Worm (Caenorhabditis elegans) whole organism, L2 larva: ENCODE measurements around the gene tmc-1.

Experiments
- Y55F3AM.14 ChIP-seq: fragments of 200-800 bp; sonication (Bioruptor generic); optimal IDR thresholded peaks from 2 replicates; lab custom pipeline; 2018; ENCODE audit warnings: mild to moderate bottlenecking, missing genetic modification characterization, missing compliant biosample characterization
- ZK546.5 ChIP-seq: sonication (generic microtip); optimal IDR thresholded peaks from 2 replicates; lab custom pipeline; 2017; ENCODE audit warnings: missing biosample characterization, missing genetic modification characterization
- alr-1 ChIP-seq: fragments of 150-350 bp; optimal IDR thresholded peaks from 2 replicates; lab custom pipeline; 2014; ENCODE audit warnings: missing biosample characterization, missing genetic modification characterization
- aly-2 ChIP-seq: fragments of 150-350 bp; optimal IDR thresholded peaks from 2 replicates; lab custom pipeline; 2014; ENCODE audit warnings: missing biosample characterization, missing genetic modification characterization
- ama-1 ChIP-seq: fragments of 150-350 bp; optimal IDR thresholded peaks from 2 replicates; lab custom pipeline; 2018; ENCODE audit warnings: inconsistent platforms
- ceh-16 ChIP-seq: fragments of 150-350 bp; optimal IDR thresholded peaks from 2 replicates; lab custom pipeline; 2014; ENCODE audit warnings: missing biosample characterization, missing genetic modification characterization
- ceh-82 ChIP-seq: fragments of 150-350 bp; optimal IDR thresholded peaks from 2 replicates; lab custom pipeline; 2014; ENCODE audit warnings: missing biosample characterization, missing genetic modification characterization
- crh-2 ChIP-seq: sonication (generic microtip); optimal IDR thresholded peaks from 2 replicates; lab custom pipeline; 2017; ENCODE audit warnings: missing biosample characterization, missing genetic modification characterization
- dmd-4 ChIP-seq: sonication (generic microtip); optimal IDR thresholded peaks from 2 replicates; lab custom pipeline; 2017; ENCODE audit warnings: missing biosample characterization, missing genetic modification characterization
- egl-27 ChIP-seq: sonication (generic microtip); optimal IDR thresholded peaks from 3 replicates; lab custom pipeline; 2017; ENCODE audit warnings: missing biosample characterization, missing genetic modification reagents, missing genetic modification characterization
- elt-3 ChIP-seq: sonication (generic microtip); optimal IDR thresholded peaks from 2 replicates; lab custom pipeline; 2017; ENCODE audit warnings: missing biosample characterization, missing genetic modification characterization
- fos-1 ChIP-seq: fragments of 150-350 bp; optimal IDR thresholded peaks from 2 replicates; lab custom pipeline; 2014; ENCODE audit warnings: missing biosample characterization, missing genetic modification characterization
- gmeb-1 ChIP-seq: fragments of 150-350 bp; optimal IDR thresholded peaks from 2 replicates; lab custom pipeline; 2014; ENCODE audit warnings: missing biosample characterization, missing genetic modification characterization
- lin-13 ChIP-seq: fragments of 150-350 bp; optimal IDR thresholded peaks from 2 replicates; lab custom pipeline; 2014; ENCODE audit warnings: missing biosample characterization, missing genetic modification reagents, missing genetic modification characterization
- lin-39 ChIP-seq: fragments of 150-350 bp; optimal IDR thresholded peaks from 2 replicates; lab custom pipeline; 2014; ENCODE audit warnings: missing biosample characterization, missing genetic modification reagents, missing genetic modification characterization
- lsy-2 ChIP-seq, 2 experiments: fragments of 150-350 bp in 1 of 2; sonication (generic microtip) in 1 of 2; optimal IDR thresholded peaks; 2 replicates each; lab custom pipeline; 2014 to 2017; ENCODE audit warnings: missing biosample characterization in 2 of 2, missing genetic modification characterization in 2 of 2
- mdl-1 ChIP-seq, 2 experiments: fragments of 150-350 bp in 1 of 2; sonication (generic microtip) in 1 of 2; optimal IDR thresholded peaks; 2 replicates each; lab custom pipeline; 2017; ENCODE audit warnings: missing biosample characterization in 2 of 2, missing genetic modification characterization in 2 of 2
- nhr-10 ChIP-seq: sonication (generic microtip); optimal IDR thresholded peaks from 2 replicates; lab custom pipeline; 2017; ENCODE audit warnings: missing biosample characterization, missing genetic modification characterization
- nhr-12 ChIP-seq: fragments of 150-350 bp; optimal IDR thresholded peaks from 2 replicates; lab custom pipeline; 2014; ENCODE audit warnings: missing biosample characterization, missing genetic modification characterization
- nhr-129 ChIP-seq: fragments of 150-350 bp; optimal IDR thresholded peaks from 2 replicates; lab custom pipeline; 2014; ENCODE audit warnings: missing biosample characterization, missing genetic modification characterization
- nhr-23 ChIP-seq: fragments of 150-350 bp; optimal IDR thresholded peaks from 2 replicates; lab custom pipeline; 2014; ENCODE audit warnings: missing biosample characterization, missing genetic modification reagents, missing genetic modification characterization
- nhr-25 ChIP-seq: fragments of 150-350 bp; sonication (generic microtip); optimal IDR thresholded peaks from 3 replicates; lab custom pipeline; 2014; ENCODE audit warnings: missing biosample characterization, missing genetic modification characterization
- sem-4 ChIP-seq: fragments of 150-350 bp; optimal IDR thresholded peaks from 2 replicates; lab custom pipeline; 2014; ENCODE audit warnings: missing biosample characterization, missing genetic modification reagents, missing genetic modification characterization
- skn-1 ChIP-seq: sonication (generic microtip); optimal IDR thresholded peaks from 2 replicates; lab custom pipeline; 2017; ENCODE audit warnings: missing biosample characterization, missing genetic modification characterization
- sma-3 ChIP-seq: sonication (generic microtip); optimal IDR thresholded peaks from 2 replicates; lab custom pipeline; 2016; ENCODE audit warnings: missing genetic modification reagents, missing genetic modification characterization, missing compliant biosample characterization
- sma-9 ChIP-seq, 2 experiments: fragments of 150-350 bp in 1 of 2; sonication (generic microtip) in 1 of 2; optimal IDR thresholded peaks; 2 replicates each; lab custom pipeline; 2014 to 2016; ENCODE audit warnings: missing genetic modification characterization in 2 of 2, mild to moderate bottlenecking in 1 of 2, missing biosample characterization in 1 of 2, missing compliant biosample characterization in 1 of 2, missing genetic modification reagents in 1 of 2, moderate library complexity in 1 of 2
- unc-39 ChIP-seq: fragments of 150-350 bp; optimal IDR thresholded peaks from 2 replicates; lab custom pipeline; 2014; ENCODE audit warnings: missing biosample characterization, missing genetic modification characterization
- unc-55 ChIP-seq: fragments of 150-350 bp; sonication (generic microtip); optimal IDR thresholded peaks from 3 replicates; lab custom pipeline; 2014; ENCODE audit warnings: missing biosample characterization, missing genetic modification reagents, missing genetic modification characterization
- unc-62 ChIP-seq: fragments of 150-350 bp; optimal IDR thresholded peaks from 2 replicates; lab custom pipeline; 2014; ENCODE audit warnings: missing biosample characterization, missing genetic modification reagents, missing genetic modification characterization
- ztf-1 ChIP-seq: fragments of 200-800 bp; sonication (Bioruptor generic); conservative IDR thresholded peaks from 2 replicates; pipeline ENCODE4 v1.3.6; 2022; ENCODE audit warnings: missing genetic modification characterization, missing compliant biosample characterization
- ztf-11 ChIP-seq: sonication (generic microtip); optimal IDR thresholded peaks from 2 replicates; lab custom pipeline; 2017; ENCODE audit warnings: missing biosample characterization, missing genetic modification characterization

The tmc-1 gene

DNA sequence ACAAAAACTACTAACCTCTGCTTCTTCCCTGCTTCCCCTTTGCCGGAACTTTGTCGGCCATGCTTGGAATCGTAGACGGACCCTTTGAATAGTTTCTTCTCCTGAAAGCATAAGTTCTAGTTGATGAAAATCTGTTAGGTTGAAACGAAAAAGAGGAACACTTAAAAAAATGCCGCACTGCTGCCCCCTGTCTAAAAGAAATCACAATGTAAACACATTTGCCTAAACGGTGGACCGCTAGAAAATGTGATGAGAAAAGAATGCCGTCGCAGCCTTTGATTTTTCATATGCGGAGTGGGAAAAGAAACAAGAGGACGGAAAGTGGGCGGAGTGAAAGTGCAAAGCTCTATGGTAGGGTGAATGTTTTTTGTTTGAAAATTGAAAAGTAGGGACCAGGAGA, 44.0 kb downstream of the tmc-1 start, which contains the start of gene T13G4.7:
T13G4.7 (minus strand) TSS at position 101 of the 400 bp plus-strand sequence.
- no peak for TF ChIP-seq lin-39
- no peak for TF ChIP-seq sma-3 (GFP tag; lab: Kevin White, UChicago)
- TF ChIP-seq nhr-10 (tag; lab: Kevin White, UChicago), result no peak
- no peak for TF ChIP-seq ztf-11
- TF ChIP-seq sma-9 (GFP tag; optimal IDR thresholded peaks at IDR 0.05; lab: Kevin White, UChicago), result no peak
- no peak for TF ChIP-seq sma-9 (tag; optimal IDR thresholded peaks at IDR 0.05; lab: Kevin White, UChicago)
- TF ChIP-seq nhr-23 (tag; lab: Kevin White, UChicago), result no peak
- no peak for TF ChIP-seq egl-27 (tag; lab: Kevin White, UChicago)
- no peak for TF ChIP-seq ceh-16 (tag; lab: Kevin White, UChicago)
- no peak for TF ChIP-seq Y55F3AM.14 (GFP tag; lab: Kevin White, UChicago)
- no peak for TF ChIP-seq ceh-82
- no peak for TF ChIP-seq crh-2
- no peak for TF ChIP-seq aly-2 (tag; lab: Kevin White, UChicago)
- no peak for TF ChIP-seq nhr-129 (tag; lab: Kevin White, UChicago)
- no peak for TF ChIP-seq unc-62 (GFP tag; lab: Kevin White, UChicago)

DNA sequence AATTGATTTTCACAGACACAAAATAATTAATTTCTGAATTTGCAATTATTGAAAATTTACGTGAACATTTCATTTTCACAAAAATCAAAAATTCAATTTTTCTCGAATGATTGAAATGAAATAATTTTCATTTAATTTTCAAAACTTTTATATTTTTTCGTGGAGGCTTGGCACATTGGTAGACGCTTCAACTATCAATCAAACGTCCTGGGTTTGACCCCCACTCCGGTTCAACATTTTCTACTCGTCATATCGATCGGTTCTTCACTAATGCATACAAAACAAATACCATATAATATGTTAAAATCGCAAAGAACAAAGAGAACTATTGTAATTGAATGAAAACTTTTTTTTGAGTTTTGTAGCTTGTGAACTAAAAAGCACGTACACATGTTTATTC, 45.9 kb downstream of the tmc-1 start:
- no peak for TF ChIP-seq nhr-10 (tag; lab: Kevin White, UChicago)
- TF ChIP-seq sem-4 (tag; lab: Kevin White, UChicago), result no peak

DNA sequence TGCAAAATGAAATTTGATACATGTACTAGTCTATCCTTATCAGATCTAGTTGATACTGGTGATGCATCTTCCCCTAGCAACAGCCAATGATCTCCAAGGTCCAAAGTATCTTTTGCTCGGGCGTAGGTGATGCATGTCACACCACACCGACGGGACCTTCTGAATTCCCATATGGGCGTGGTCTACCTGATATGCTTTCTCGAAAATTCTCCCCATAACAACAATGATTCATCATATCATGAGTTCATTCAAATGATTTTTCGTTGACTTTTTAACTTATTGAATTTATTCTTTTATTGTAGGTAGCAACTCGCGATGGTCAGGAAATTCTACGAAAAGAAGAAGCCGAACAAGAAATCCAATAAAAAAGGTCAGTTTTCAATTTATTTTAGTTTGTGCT, 47.1 kb downstream of the tmc-1 start, which contains the start of gene C46H3.1:
C46H3.1 (plus strand) TSS at position 301 of the 400 bp plus-strand sequence.
- TF ChIP-seq nhr-25 (tag; lab: Kevin White, UChicago) (no peak), elt-3 (no peak), nhr-23 (tag; lab: Kevin White, UChicago) (no peak), sma-9 (GFP tag; optimal IDR thresholded peaks at IDR 0.05; lab: Kevin White, UChicago) (no peak), sma-9 (tag; optimal IDR thresholded peaks at IDR 0.05; lab: Kevin White, UChicago) (no peak), lin-13 (GFP tag; lab: Kevin White, UChicago) (no peak), unc-55 (no peak), gmeb-1 (tag; lab: Kevin White, UChicago) (no peak), fos-1 (tag; lab: Kevin White, UChicago) (no peak), nhr-10 (tag; lab: Kevin White, UChicago) (no peak)
- TF ChIP-seq, all 48 proteins: peak for 0

DNA sequence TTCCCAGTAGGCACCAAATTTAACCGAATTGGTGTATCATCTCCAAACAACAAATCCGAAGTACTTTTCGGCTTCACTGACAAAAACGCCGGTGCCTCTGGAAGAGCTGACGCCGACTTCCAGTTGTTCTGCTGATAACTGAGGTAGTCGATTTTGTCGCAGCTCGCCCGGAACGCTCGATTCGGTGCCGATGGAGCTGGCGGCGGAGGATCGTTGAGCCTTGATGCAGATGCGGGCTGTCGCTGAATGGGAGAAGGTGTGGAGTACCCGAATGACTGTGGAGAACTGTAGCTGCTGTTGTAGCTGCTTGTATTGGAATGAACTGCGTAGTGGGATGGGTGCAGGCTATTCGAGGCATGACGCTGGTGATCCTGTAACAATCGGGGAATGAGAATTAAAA, 51.1 kb downstream of the tmc-1 start:
- TF ChIP-seq alr-1 (no peak), sma-3 (GFP tag; lab: Kevin White, UChicago) (no peak), ZK546.5 (tag; lab: Kevin White, UChicago) (no peak), ama-1 (lab: Kevin White, UChicago) (no peak), nhr-129 (tag; lab: Kevin White, UChicago) (no peak), mdl-1 (tag; optimal IDR thresholded peaks at IDR 0.05; lab: Kevin White, UChicago) (no peak)

DNA sequence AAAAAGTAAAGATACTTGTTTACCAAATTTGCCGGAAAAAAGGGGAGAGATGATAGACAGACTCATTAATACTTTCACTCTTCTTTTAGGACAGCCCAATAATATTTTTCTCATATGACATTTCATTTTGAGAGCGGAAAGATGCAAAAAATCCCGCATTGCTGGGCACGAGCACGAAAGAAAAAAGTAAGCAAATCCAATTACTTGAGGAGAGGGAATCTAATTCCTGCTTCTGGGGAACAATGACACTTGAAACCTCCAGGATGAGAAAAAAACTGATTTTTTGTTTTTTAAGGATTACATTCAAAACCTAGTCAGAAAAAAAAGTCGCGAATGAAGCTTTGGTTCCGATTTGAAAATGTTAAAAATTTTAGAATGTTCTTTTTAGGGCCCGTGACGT, 54.8 kb downstream of the tmc-1 start:
- TF ChIP-seq unc-62 (GFP tag; lab: Kevin White, UChicago) (no peak), unc-39 (tag; lab: Kevin White, UChicago) (no peak), dmd-4 (tag; lab: Kevin White, UChicago) (no peak), unc-55 (no peak), lin-39 (no peak), sma-9 (GFP tag; optimal IDR thresholded peaks at IDR 0.05; lab: Kevin White, UChicago) (no peak), sma-9 (tag; optimal IDR thresholded peaks at IDR 0.05; lab: Kevin White, UChicago) (no peak), skn-1 (tag; lab: Kevin White, UChicago) (no peak), fos-1 (tag; lab: Kevin White, UChicago) (no peak), alr-1 (no peak), nhr-12 (tag; lab: Kevin White, UChicago) (no peak), ztf-1 (GFP tag; lab: Robert Waterston, UW) (no peak), egl-27 (tag; lab: Kevin White, UChicago) (no peak), sem-4 (tag; lab: Kevin White, UChicago) (no peak), lsy-2 (tag; optimal IDR thresholded peaks at IDR 0.05; lab: Kevin White, UChicago) (no peak), gmeb-1 (tag; lab: Kevin White, UChicago) (no peak)

DNA sequence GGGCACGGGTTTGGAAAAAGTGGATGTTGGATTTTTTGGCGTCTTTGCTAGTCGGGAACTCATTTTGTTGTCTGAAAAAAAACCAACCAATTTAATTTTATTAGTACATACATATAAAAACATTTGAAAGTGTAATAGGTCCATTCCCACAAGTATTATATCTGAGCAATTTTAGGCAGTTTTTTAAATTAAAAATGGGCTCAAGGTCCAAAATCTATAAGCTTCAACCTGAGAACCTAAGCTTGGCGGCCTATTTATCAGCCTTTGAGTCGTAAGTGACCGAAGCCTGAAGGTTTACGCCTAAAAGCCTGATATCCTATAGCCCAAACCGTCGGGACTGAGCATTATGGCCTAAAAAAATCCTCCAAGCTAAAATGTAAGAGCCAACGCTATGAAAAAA, 56.5 kb downstream of the tmc-1 start:
- TF ChIP-seq lin-39, result no peak
